Fruit fly (Drosophila melanogaster) whole organism, embryonic: ENCODE results near the gene glob3.

Experiments used
- Adf1 ChIP-seq: fragments of 200-800 bp; sonication (Bioruptor generic); IDR thresholded peaks from 2 replicates; pipeline ENCODE4 v1.3.6; 2022; ENCODE audit warnings: missing biosample characterization, missing genetic modification characterization
- CG11093 ChIP-seq: fragments of 200-800 bp; sonication (Bioruptor generic); IDR thresholded peaks from 3 replicates; pipeline ENCODE4 v1.3.6; 2022; ENCODE audit warnings: missing biosample characterization, missing genetic modification characterization
- CG11247 ChIP-seq: fragments of 200-800 bp; sonication (Bioruptor generic); IDR thresholded peaks from 2 replicates; pipeline ENCODE4 v1.3.6; 2022; ENCODE audit warnings: missing biosample characterization, missing genetic modification characterization
- CG11504 ChIP-seq: fragments of 200-800 bp; sonication (Bioruptor generic); optimal IDR thresholded peaks from 3 replicates; lab custom pipeline; 2019; ENCODE audit warnings: missing biosample characterization, mild to moderate bottlenecking, missing genetic modification characterization, moderate library complexity
- CG11723 ChIP-seq: fragments of 200-800 bp; sonication (Bioruptor generic); optimal IDR thresholded peaks from 2 replicates; lab custom pipeline; 2017; ENCODE audit warnings: missing biosample characterization, mild to moderate bottlenecking, missing genetic modification characterization
- CG12236 ChIP-seq: fragments of 200-800 bp; sonication (Bioruptor generic); optimal IDR thresholded peaks from 2 replicates; lab custom pipeline; 2016; ENCODE audit warnings: missing biosample characterization, missing genetic modification characterization
- CG16779 ChIP-seq: fragments of 200-800 bp; sonication (Bioruptor generic); IDR thresholded peaks from 2 replicates; pipeline ENCODE4 v1.3.6; 2022; ENCODE audit warnings: missing biosample characterization, missing genetic modification characterization
- CG16815 ChIP-seq: fragments of 200-800 bp; sonication (Bioruptor generic); optimal IDR thresholded peaks from 3 replicates; lab custom pipeline; 2017; ENCODE audit warnings: missing biosample characterization, mild to moderate bottlenecking, missing genetic modification characterization
- CG16863 ChIP-seq: fragments of 200-800 bp; sonication (Bioruptor generic); optimal IDR thresholded peaks from 3 replicates; lab custom pipeline; 2016; ENCODE audit warnings: missing biosample characterization, missing genetic modification characterization
- CG17359 ChIP-seq: fragments of 200-800 bp; sonication (Bioruptor generic); optimal IDR thresholded peaks from 3 replicates; lab custom pipeline; 2018; ENCODE audit warnings: missing biosample characterization, mild to moderate bottlenecking, missing genetic modification characterization, moderate library complexity
- CG17802 ChIP-seq: fragments of 200-800 bp; sonication (Bioruptor generic); optimal IDR thresholded peaks from 2 replicates; lab custom pipeline; 2018; ENCODE audit warnings: missing biosample characterization, mild to moderate bottlenecking, missing genetic modification characterization, moderate library complexity
- CG18599 ChIP-seq: fragments of 200-800 bp; sonication (Bioruptor generic); optimal IDR thresholded peaks from 3 replicates; lab custom pipeline; 2017; ENCODE audit warnings: missing biosample characterization, missing genetic modification characterization, mild to moderate bottlenecking, moderate library complexity, missing genetic modification reagents
- CG2199 ChIP-seq: fragments of 200-800 bp; sonication (Bioruptor generic); IDR thresholded peaks from 3 replicates; pipeline ENCODE4 v1.3.6; 2022; ENCODE audit warnings: missing biosample characterization, missing genetic modification characterization
- CG30403 ChIP-seq: fragments of 200-800 bp; sonication (Bioruptor generic); optimal IDR thresholded peaks from 3 replicates; lab custom pipeline; 2016; ENCODE audit warnings: missing biosample characterization, missing genetic modification characterization
- CG3065 ChIP-seq: fragments of 200-800 bp; sonication (Bioruptor generic); optimal IDR thresholded peaks from 2 replicates; lab custom pipeline; 2016; ENCODE audit warnings: missing biosample characterization, missing genetic modification characterization
- CG32767 ChIP-seq: fragments of 200-800 bp; sonication (Bioruptor generic); IDR thresholded peaks from 2 replicates; pipeline ENCODE4 v1.3.6; 2022; ENCODE audit warnings: missing biosample characterization, missing genetic modification characterization
- CG34376 ChIP-seq: fragments of 200-800 bp; sonication (Bioruptor generic); optimal IDR thresholded peaks from 2 replicates; lab custom pipeline; 2018; ENCODE audit warnings: missing biosample characterization, mild to moderate bottlenecking, missing genetic modification characterization
- CG6654 ChIP-seq: fragments of 200-800 bp; sonication (Bioruptor generic); optimal IDR thresholded peaks from 2 replicates; lab custom pipeline; 2017; ENCODE audit warnings: missing biosample characterization, mild to moderate bottlenecking, missing genetic modification characterization
- CG7372 ChIP-seq: fragments of 200-800 bp; sonication (Bioruptor generic); IDR thresholded peaks from 2 replicates; pipeline ENCODE4 v1.3.6; 2022; ENCODE audit warnings: missing biosample characterization, missing genetic modification characterization
- CG8089 ChIP-seq: fragments of 200-800 bp; sonication (Bioruptor generic); optimal IDR thresholded peaks from 3 replicates; lab custom pipeline; 2016; ENCODE audit warnings: missing biosample characterization, missing genetic modification characterization
- CG8281 ChIP-seq: fragments of 200-800 bp; sonication (Bioruptor generic); optimal IDR thresholded peaks from 2 replicates; lab custom pipeline; 2018; ENCODE audit warnings: missing biosample characterization, mild to moderate bottlenecking, missing genetic modification characterization, moderate library complexity
- Camta ChIP-seq: fragments of 200-800 bp; sonication (Bioruptor generic); optimal IDR thresholded peaks from 2 replicates; lab custom pipeline; 2016; ENCODE audit warnings: missing biosample characterization, missing genetic modification characterization
- D19B ChIP-seq: fragments of 200-800 bp; sonication (Bioruptor generic); optimal IDR thresholded peaks from 2 replicates; lab custom pipeline; 2017; ENCODE audit warnings: missing biosample characterization, mild to moderate bottlenecking, missing genetic modification characterization
- Dad ChIP-seq: fragments of 200-800 bp; sonication (Bioruptor generic); optimal IDR thresholded peaks from 3 replicates; lab custom pipeline; 2016; ENCODE audit warnings: missing biosample characterization, missing genetic modification characterization
- Fer1 ChIP-seq: fragments of 200-800 bp; sonication (Bioruptor generic); optimal IDR thresholded peaks from 2 replicates; lab custom pipeline; 2017; ENCODE audit warnings: missing biosample characterization, mild to moderate bottlenecking, missing genetic modification characterization
- H2.0 ChIP-seq: fragments of 200-800 bp; sonication (Bioruptor generic); IDR thresholded peaks from 2 replicates; pipeline ENCODE4 v1.3.6; 2022; ENCODE audit warnings: missing biosample characterization, missing genetic modification characterization
- HHEX ChIP-seq: fragments of 200-800 bp; sonication (Bioruptor generic); optimal IDR thresholded peaks from 3 replicates; lab custom pipeline; 2017; ENCODE audit warnings: missing biosample characterization, mild to moderate bottlenecking, missing genetic modification characterization, missing genetic modification reagents
- Max ChIP-seq: fragments of 200-800 bp; sonication (Bioruptor generic); optimal IDR thresholded peaks from 2 replicates; lab custom pipeline; 2016; ENCODE audit warnings: missing biosample characterization, mild to moderate bottlenecking, missing genetic modification characterization
- Mes4 ChIP-seq: fragments of 200-800 bp; sonication (Bioruptor generic); optimal IDR thresholded peaks from 2 replicates; lab custom pipeline; 2016; ENCODE audit warnings: missing biosample characterization, missing genetic modification characterization
- Nf-YB ChIP-seq: fragments of 200-800 bp; sonication (Bioruptor generic); optimal IDR thresholded peaks from 3 replicates; lab custom pipeline; 2019; ENCODE audit warnings: missing biosample characterization, mild to moderate bottlenecking, missing genetic modification characterization, moderate library complexity
- Scr ChIP-seq: fragments of 200-800 bp; sonication (Bioruptor generic); IDR thresholded peaks from 2 replicates; pipeline ENCODE4 v1.3.6; 2022; ENCODE audit warnings: missing biosample characterization, missing genetic modification characterization; ENCODE audit not compliant: partially characterized antibody
- TFAM ChIP-seq: fragments of 200-800 bp; sonication (Bioruptor generic); optimal IDR thresholded peaks from 2 replicates; lab custom pipeline; 2017; ENCODE audit warnings: missing biosample characterization, missing genetic modification characterization, inconsistent platforms
- ab ChIP-seq: fragments of 200-800 bp; sonication (Bioruptor generic); optimal IDR thresholded peaks from 2 replicates; lab custom pipeline; 2016; ENCODE audit warnings: missing biosample characterization, missing genetic modification characterization
- amos ChIP-seq: fragments of 200-800 bp; sonication (Bioruptor generic); IDR thresholded peaks from 2 replicates; pipeline ENCODE4 v1.3.6; 2022; ENCODE audit warnings: missing biosample characterization, missing genetic modification characterization; ENCODE audit not compliant: partially characterized antibody
- ap ChIP-seq: fragments of 200-800 bp; sonication (Bioruptor generic); IDR thresholded peaks from 2 replicates; pipeline ENCODE4 v1.3.6; 2022; ENCODE audit warnings: missing biosample characterization, missing genetic modification characterization
- bbx ChIP-seq: fragments of 200-800 bp; sonication (Bioruptor generic); IDR thresholded peaks from 2 replicates; pipeline ENCODE4 v1.3.6; 2022; ENCODE audit warnings: missing biosample characterization, missing genetic modification characterization; ENCODE audit not compliant: partially characterized antibody
- crol ChIP-seq: fragments of 200-800 bp; sonication (Bioruptor generic); IDR thresholded peaks from 2 replicates; pipeline ENCODE4 v1.3.6; 2022; ENCODE audit warnings: missing biosample characterization, missing genetic modification characterization
- danr ChIP-seq: fragments of 200-800 bp; sonication (Bioruptor generic); IDR thresholded peaks from 2 replicates; pipeline ENCODE4 v1.3.6; 2022; ENCODE audit warnings: missing biosample characterization, missing genetic modification characterization
- fd64A ChIP-seq: fragments of 200-800 bp; sonication (Bioruptor generic); optimal IDR thresholded peaks from 3 replicates; lab custom pipeline; 2018; ENCODE audit warnings: missing biosample characterization, mild to moderate bottlenecking, missing genetic modification characterization
- fru ChIP-seq: fragments of >200 bp; optimal IDR thresholded peaks from 2 replicates; lab custom pipeline; 2017
- ftz-f1 ChIP-seq: fragments of 200-800 bp; sonication (Bioruptor generic); optimal IDR thresholded peaks from 2 replicates; lab custom pipeline; 2016; ENCODE audit warnings: missing biosample characterization, missing genetic modification characterization
- gcm ChIP-seq: fragments of 200-800 bp; sonication (Bioruptor generic); optimal IDR thresholded peaks from 2 replicates; lab custom pipeline; 2019; ENCODE audit warnings: missing biosample characterization, mild to moderate bottlenecking, missing genetic modification characterization, moderate library complexity
- gem ChIP-seq: fragments of 200-800 bp; sonication (Bioruptor generic); optimal IDR thresholded peaks from 2 replicates; lab custom pipeline; 2019; ENCODE audit warnings: missing biosample characterization, mild to moderate bottlenecking, missing genetic modification characterization, moderate library complexity
- jing ChIP-seq: fragments of 200-800 bp; sonication (Bioruptor generic); optimal IDR thresholded peaks from 2 replicates; lab custom pipeline; 2018; ENCODE audit warnings: missing biosample characterization, mild to moderate bottlenecking, missing genetic modification characterization
- mirr ChIP-seq: fragments of 200-800 bp; sonication (Bioruptor generic); optimal IDR thresholded peaks from 3 replicates; lab custom pipeline; 2018; ENCODE audit warnings: missing biosample characterization, mild to moderate bottlenecking, missing genetic modification characterization
- oc ChIP-seq: fragments of 200-800 bp; sonication (Bioruptor generic); optimal IDR thresholded peaks from 2 replicates; lab custom pipeline; 2018; ENCODE audit warnings: missing biosample characterization, mild to moderate bottlenecking, missing genetic modification characterization, moderate library complexity
- pita ChIP-seq: fragments of 200-800 bp; sonication (Bioruptor generic); optimal IDR thresholded peaks from 2 replicates; lab custom pipeline; 2017; ENCODE audit warnings: missing biosample characterization, mild to moderate bottlenecking, missing genetic modification characterization
- pros ChIP-seq: fragments of 200-800 bp; sonication (Bioruptor generic); optimal IDR thresholded peaks from 3 replicates; lab custom pipeline; 2019; ENCODE audit warnings: missing biosample characterization, mild to moderate bottlenecking, missing genetic modification characterization, moderate library complexity
- scrt ChIP-seq: fragments of 200-800 bp; sonication (Bioruptor generic); optimal IDR thresholded peaks from 2 replicates; lab custom pipeline; 2018; ENCODE audit warnings: missing biosample characterization, mild to moderate bottlenecking, missing genetic modification characterization, moderate library complexity
- slbo ChIP-seq: fragments of 200-800 bp; sonication (Bioruptor generic); IDR thresholded peaks from 2 replicates; pipeline ENCODE4 v1.3.6; 2022; ENCODE audit warnings: missing biosample characterization, missing genetic modification characterization
- slou ChIP-seq: fragments of 200-800 bp; sonication (Bioruptor generic); optimal IDR thresholded peaks from 3 replicates; lab custom pipeline; 2016; ENCODE audit warnings: missing biosample characterization, missing genetic modification characterization

The glob3 gene

dm6 chr3R:5861218-5861902, 31.5 kb downstream of the glob3 start (continued):
- TF ChIP-seq CG30403 (peak; percentile 69), fru (lab: Kevin White, UChicago) (no peak), Max (GFP tag; lab: Kevin White, UChicago) (no peak), ap (no peak), mirr (GFP tag; lab: Kevin White, UChicago) (no peak), slou (peak; percentile 22), danr (GFP tag; lab: Robert Waterston, UW) (no peak), CG12236 (GFP tag; lab: Kevin White, UChicago) (no peak), CG6654 (GFP tag; lab: Kevin White, UChicago) (peak; percentile 25), amos (GFP tag; lab: Robert Waterston, UW) (no peak), CG16863 (no peak), CG17802 (no peak), CG3065 (GFP tag; lab: Kevin White, UChicago) (no peak), CG8281 (no peak), CG16815 (peak; percentile 52), fd64A (GFP tag; lab: Kevin White, UChicago) (no peak), gem (tag; lab: Kevin White, UChicago) (peak; percentile 48), ab (GFP tag; lab: Kevin White, UChicago) (no peak), gcm (no peak), CG11093 (GFP tag; lab: Robert Waterston, UW) (no peak), oc (tag; lab: Kevin White, UChicago) (no peak), CG18599 (GFP tag; lab: Kevin White, UChicago) (peak; percentile 56), bbx (GFP tag; lab: Robert Waterston, UW) (no peak), Fer1 (no peak), ftz-f1 (GFP tag; lab: Kevin White, UChicago) (no peak), scrt (GFP tag; lab: Kevin White, UChicago) (no peak), pros (GFP tag; lab: Kevin White, UChicago) (no peak), Nf-YB (no peak), D19B (peak; percentile 51), H2.0 (no peak), Scr (no peak), slbo (GFP tag; lab: Robert Waterston, UW) (peak; percentile 75), Dad (GFP tag; lab: Kevin White, UChicago) (peak; percentile 7), CG16779 (GFP tag; lab: Robert Waterston, UW) (no peak), CG11504 (peak; percentile 42), CG11247 (no peak), pita (GFP tag; lab: Kevin White, UChicago) (no peak), CG32767 (GFP tag; lab: Robert Waterston, UW) (no peak), jing (GFP tag; lab: Kevin White, UChicago) (no peak), CG8089 (no peak), Adf1 (GFP tag; lab: Robert Waterston, UW) (no peak), CG17359 (peak; percentile 17), CG11723 (GFP tag; lab: Kevin White, UChicago) (peak; percentile 44), CG7372 (no peak), Mes4 (GFP tag; lab: Kevin White, UChicago) (no peak), CG2199 (GFP tag; lab: Robert Waterston, UW) (no peak), TFAM (GFP tag; lab: Kevin White, UChicago) (no peak), crol (GFP tag; lab: Robert Waterston, UW) (no peak), HHEX (GFP tag; lab: Kevin White, UChicago) (peak; percentile 16), CG34376 (no peak), Camta (GFP tag; lab: Kevin White, UChicago) (no peak)
